Worm (Caenorhabditis elegans) whole organism, early embryonic: ENCODE data around the gene srsx-15.

Source experiments
- B0310.2 ChIP-seq: sonication (generic microtip); optimal IDR thresholded peaks from 2 replicates; lab custom pipeline; 2016; ENCODE audit warnings: mild to moderate bottlenecking, missing genetic modification characterization, missing compliant biosample characterization
- F13C5.2 ChIP-seq: sonication (generic microtip); optimal IDR thresholded peaks from 2 replicates; lab custom pipeline; 2017; ENCODE audit warnings: mild to moderate bottlenecking, missing genetic modification characterization, inconsistent platforms, missing compliant biosample characterization
- aly-1 ChIP-seq: sonication (generic microtip); optimal IDR thresholded peaks from 2 replicates; lab custom pipeline; 2016; ENCODE audit warnings: missing genetic modification characterization, missing compliant biosample characterization
- ama-1 ChIP-seq: fragments of 150-350 bp; optimal IDR thresholded peaks from 2 replicates; lab custom pipeline; 2014
- ceh-13 ChIP-seq: fragments of 200-800 bp; sonication (Bioruptor generic); optimal IDR thresholded peaks from 2 replicates; lab custom pipeline; 2018; ENCODE audit warnings: mild to moderate bottlenecking, missing genetic modification characterization, missing compliant biosample characterization
- ceh-36 ChIP-seq: sonication (generic microtip); optimal IDR thresholded peaks from 2 replicates; lab custom pipeline; 2016; ENCODE audit warnings: missing genetic modification characterization, inconsistent platforms, missing compliant biosample characterization
- ets-7 ChIP-seq: sonication (generic microtip); optimal IDR thresholded peaks from 2 replicates; lab custom pipeline; 2016; ENCODE audit warnings: missing genotype, missing genetic modification characterization, missing compliant biosample characterization
- flt-1 ChIP-seq: fragments of 200-800 bp; sonication (Bioruptor generic); IDR thresholded peaks from 2 replicates; pipeline ENCODE4 v1.3.6; 2022; ENCODE audit warnings: missing genetic modification characterization, missing compliant biosample characterization
- hmbx-1 ChIP-seq: sonication (generic microtip); optimal IDR thresholded peaks from 2 replicates; lab custom pipeline; 2016; ENCODE audit warnings: mild to moderate bottlenecking, missing genetic modification characterization, missing compliant biosample characterization
- hmg-4 ChIP-seq: fragments of 200-800 bp; sonication (Bioruptor generic); optimal IDR thresholded peaks from 2 replicates; lab custom pipeline; 2018; ENCODE audit warnings: mild to moderate bottlenecking, missing genetic modification characterization, missing compliant biosample characterization
- hnd-1 ChIP-seq: sonication (generic microtip); optimal IDR thresholded peaks from 2 replicates; lab custom pipeline; 2016; ENCODE audit warnings: missing genetic modification characterization, missing compliant biosample characterization
- pes-1 ChIP-seq: fragments of 200-800 bp; sonication (Bioruptor generic); IDR thresholded peaks from 2 replicates; pipeline ENCODE4 v1.3.6; 2022; ENCODE audit warnings: missing genetic modification reagents, missing genetic modification characterization, missing compliant biosample characterization
- scrt-1 ChIP-seq: fragments of 200-800 bp; sonication (Bioruptor generic); IDR thresholded peaks from 2 replicates; pipeline ENCODE4 v1.3.6; 2022; ENCODE audit warnings: missing genetic modification characterization, missing compliant biosample characterization
- sea-1 ChIP-seq: fragments of 200-800 bp; sonication (Bioruptor generic); conservative IDR thresholded peaks from 2 replicates; pipeline ENCODE4 v1.3.6; 2022; ENCODE audit warnings: missing genetic modification characterization, missing compliant biosample characterization
- tbx-11 ChIP-seq: fragments of 200-800 bp; sonication (Bioruptor generic); IDR thresholded peaks from 2 replicates; pipeline ENCODE4 v1.3.6; 2022; ENCODE audit warnings: missing genetic modification characterization, missing compliant biosample characterization
- tbx-37 ChIP-seq: fragments of 200-800 bp; sonication (Bioruptor generic); conservative IDR thresholded peaks from 2 replicates; pipeline ENCODE4 v1.3.6; 2022; ENCODE audit warnings: missing genetic modification reagents, missing genetic modification characterization, missing compliant biosample characterization
- tra-4 ChIP-seq: sonication (generic microtip); optimal IDR thresholded peaks from 2 replicates; lab custom pipeline; 2017; ENCODE audit warnings: missing genetic modification characterization, missing compliant biosample characterization

srsx-15 gene

DNA sequence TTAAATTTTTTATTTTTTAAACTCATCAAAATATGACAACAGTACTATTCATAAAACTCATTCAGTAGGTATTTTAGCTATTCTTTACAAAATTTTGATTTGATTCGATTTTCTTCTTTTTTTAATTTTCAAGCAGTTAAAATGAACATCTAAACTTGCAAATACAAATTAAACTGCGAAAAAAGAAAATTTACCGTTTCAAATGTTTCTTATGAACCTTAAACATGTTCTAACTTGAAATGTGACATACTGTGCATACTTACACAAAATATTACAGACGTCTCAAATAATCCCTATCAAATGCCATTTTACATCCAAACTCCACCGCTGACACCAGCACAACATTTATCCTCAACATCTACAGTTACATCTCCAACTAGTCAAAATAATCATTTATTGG, 39.2 kb downstream of the srsx-15 start, which contains the start of gene fkh-7:
Gene fkh-7, plus strand, starts transcription at position 301 of the 400 bp plus-strand sequence.
- TF ChIP-seq tbx-11 (GFP tag; lab: Robert Waterston, UW) (no peak), flt-1 (GFP tag; lab: Robert Waterston, UW) (no peak), aly-1 (tag; lab: Kevin White, UChicago) (no peak), tbx-37 (GFP tag; lab: Robert Waterston, UW) (no peak), B0310.2 (no peak), ceh-36 (tag; lab: Kevin White, UChicago) (no peak), tra-4 (tag; lab: Kevin White, UChicago) (no peak), scrt-1 (GFP tag; lab: Robert Waterston, UW) (no peak), sea-1 (no peak), ama-1 (lab: Kevin White, UChicago) (no peak), hmg-4 (no peak), ets-7 (no peak), F13C5.2 (tag; lab: Kevin White, UChicago) (no peak), pes-1 (GFP tag; lab: Robert Waterston, UW) (no peak), hmbx-1 (no peak), hnd-1 (tag; lab: Kevin White, UChicago) (no peak), ceh-13 (no peak)

DNA sequence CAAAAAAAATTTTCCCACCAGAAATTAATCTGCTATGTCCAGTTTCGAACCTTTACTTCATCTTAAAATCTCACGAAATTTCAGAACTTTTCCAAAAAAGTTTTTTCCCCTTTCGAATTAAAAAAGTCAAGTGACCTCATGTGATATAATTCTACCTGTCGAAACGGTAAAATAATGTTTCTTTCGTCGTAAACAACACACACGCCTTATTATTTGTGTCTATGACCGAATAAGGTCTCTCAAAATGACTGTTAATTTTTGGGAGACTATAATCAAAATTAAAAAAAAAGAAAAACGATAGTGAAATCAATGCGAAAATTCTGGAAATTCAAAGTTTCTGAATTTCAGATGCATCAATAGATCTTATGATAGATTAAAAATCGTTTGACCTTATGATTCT, 40.4 kb downstream of the srsx-15 start:
- TF ChIP-seq flt-1 (GFP tag; lab: Robert Waterston, UW): no peak
- no peak for TF ChIP-seq tra-4 (tag; lab: Kevin White, UChicago)
- TF ChIP-seq tbx-37 (GFP tag; lab: Robert Waterston, UW): no peak
- TF ChIP-seq ama-1 (lab: Kevin White, UChicago): no peak
- TF ChIP-seq hmbx-1: no peak
- no peak for TF ChIP-seq pes-1 (GFP tag; lab: Robert Waterston, UW)
- TF ChIP-seq tbx-11 (GFP tag; lab: Robert Waterston, UW): no peak
- TF ChIP-seq hmg-4: no peak
- no peak for TF ChIP-seq ets-7
- TF ChIP-seq F13C5.2 (tag; lab: Kevin White, UChicago): no peak
- no peak for TF ChIP-seq ceh-36 (tag; lab: Kevin White, UChicago)
- TF ChIP-seq scrt-1 (GFP tag; lab: Robert Waterston, UW): no peak
- no peak for TF ChIP-seq B0310.2
- TF ChIP-seq ceh-13: no peak
- TF ChIP-seq sea-1: no peak
- no peak for TF ChIP-seq hnd-1 (tag; lab: Kevin White, UChicago)

DNA sequence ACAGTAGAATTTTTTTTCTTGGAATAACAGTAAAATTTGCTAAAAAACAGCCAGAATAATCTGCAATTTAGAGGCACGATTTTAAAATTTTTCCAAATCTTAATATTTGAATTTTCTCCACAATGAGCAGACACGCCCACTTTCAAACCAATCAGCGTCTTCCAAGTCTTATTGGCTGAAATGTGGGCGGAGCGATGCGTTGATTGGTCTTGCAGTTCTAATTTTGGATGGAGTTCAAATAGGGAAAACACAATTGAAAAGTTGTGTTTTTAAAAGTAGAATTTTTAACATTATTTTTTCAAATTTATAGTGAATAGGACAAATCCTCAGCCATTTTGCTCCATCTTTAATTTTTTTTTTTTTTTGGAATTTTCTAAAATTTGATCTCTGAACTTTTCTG, 40.9 kb downstream of the srsx-15 start:
- TF ChIP-seq ets-7 (no peak), tra-4 (tag; lab: Kevin White, UChicago) (no peak), F13C5.2 (tag; lab: Kevin White, UChicago) (no peak), hmg-4 (no peak), tbx-11 (GFP tag; lab: Robert Waterston, UW) (no peak), flt-1 (GFP tag; lab: Robert Waterston, UW) (no peak), sea-1 (no peak), B0310.2 (no peak), hnd-1 (tag; lab: Kevin White, UChicago) (no peak)

DNA sequence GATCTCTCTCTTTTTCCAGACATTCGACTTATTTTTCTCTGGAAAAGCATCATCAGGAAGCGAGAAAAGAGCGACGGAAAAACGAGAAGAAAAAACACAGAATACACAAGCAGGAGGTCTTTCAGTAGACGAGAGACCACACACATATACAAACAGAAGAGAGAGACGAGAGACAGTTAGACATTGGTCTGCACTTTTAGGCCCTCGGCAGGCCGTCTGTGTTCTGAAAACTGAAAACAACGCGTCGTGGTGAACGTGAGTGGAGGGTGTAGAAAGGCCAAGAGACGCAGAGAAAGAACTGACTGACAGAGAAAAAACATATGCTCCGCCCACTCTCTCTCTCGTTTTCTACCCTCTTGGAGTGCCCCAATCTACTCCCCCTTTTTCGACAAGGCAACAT, 41.4 kb downstream of the srsx-15 start:
- no peak for TF ChIP-seq scrt-1 (GFP tag; lab: Robert Waterston, UW)
- TF ChIP-seq ama-1 (lab: Kevin White, UChicago): no peak
- TF ChIP-seq ceh-36 (tag; lab: Kevin White, UChicago): no peak
- TF ChIP-seq tbx-11 (GFP tag; lab: Robert Waterston, UW): no peak
- TF ChIP-seq flt-1 (GFP tag; lab: Robert Waterston, UW): no peak
- TF ChIP-seq aly-1 (tag; lab: Kevin White, UChicago): no peak
- no peak for TF ChIP-seq pes-1 (GFP tag; lab: Robert Waterston, UW)
- no peak for TF ChIP-seq F13C5.2 (tag; lab: Kevin White, UChicago)
- no peak for TF ChIP-seq tbx-37 (GFP tag; lab: Robert Waterston, UW)

DNA sequence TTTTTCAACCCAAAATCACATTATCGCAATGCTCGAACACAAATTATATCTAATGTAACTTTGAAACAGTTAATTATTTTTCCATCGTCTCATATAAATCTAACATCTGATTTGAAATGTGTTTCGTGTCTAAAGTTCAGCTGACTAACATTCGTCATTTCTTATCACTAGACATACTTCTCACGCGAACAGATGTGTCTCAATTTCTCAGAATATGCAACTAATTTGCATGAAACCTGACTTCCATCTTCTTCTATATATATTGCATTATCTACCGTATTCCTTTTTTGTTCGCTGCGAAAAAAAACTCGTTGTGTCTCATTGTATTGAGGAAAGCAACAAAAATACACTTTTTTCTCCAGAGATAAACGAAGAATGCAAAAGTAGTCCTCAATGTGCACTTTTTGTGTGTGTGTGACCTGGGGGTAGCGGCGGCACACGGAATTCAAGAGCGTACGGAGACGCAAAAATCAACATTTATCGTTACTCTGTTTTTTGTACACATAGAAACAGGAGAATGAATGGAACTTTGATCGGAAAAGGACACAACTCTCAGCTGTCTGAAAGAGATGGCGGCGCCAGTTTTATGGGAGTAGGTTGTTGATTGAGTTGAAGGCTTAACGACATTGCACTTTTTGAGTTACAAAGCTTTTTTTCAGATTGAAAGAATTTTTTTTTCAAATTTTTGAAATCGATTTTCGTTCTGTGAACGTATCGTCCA, 42.9 kb downstream of the srsx-15 start:
- TF ChIP-seq hnd-1 (tag; lab: Kevin White, UChicago) (no peak), pes-1 (GFP tag; lab: Robert Waterston, UW) (no peak), B0310.2 (no peak), ceh-36 (tag; lab: Kevin White, UChicago) (no peak), ama-1 (lab: Kevin White, UChicago) (no peak), sea-1 (no peak), F13C5.2 (tag; lab: Kevin White, UChicago) (no peak), hmbx-1 (no peak), ets-7 (no peak), tra-4 (tag; lab: Kevin White, UChicago) (no peak)

DNA sequence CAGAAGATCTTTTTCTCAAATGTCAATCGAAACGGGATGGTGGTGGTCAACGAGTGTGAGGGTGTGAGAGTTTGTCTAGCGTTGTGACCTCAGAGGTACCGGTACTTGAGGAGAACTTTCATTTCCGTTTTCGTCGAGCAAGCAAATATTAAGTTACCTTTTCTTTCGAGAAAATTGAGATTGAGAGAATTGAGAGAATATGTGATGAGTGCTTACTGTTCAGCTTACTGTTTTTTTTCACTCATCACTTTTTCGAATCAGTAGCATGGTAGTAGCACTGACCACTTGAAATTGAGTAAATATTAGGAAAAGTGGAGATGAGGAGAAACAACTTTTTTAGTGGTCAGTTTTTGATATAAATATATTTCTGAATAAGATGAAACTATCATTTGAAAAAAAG, 49.6 kb downstream of the srsx-15 start, which contains the start of gene T12E12.6:
Gene T12E12.6, minus strand, starts transcription at position 101 of the 400 bp plus-strand sequence.
- TF ChIP-seq F13C5.2 (tag; lab: Kevin White, UChicago) (no peak), hnd-1 (tag; lab: Kevin White, UChicago) (no peak), hmg-4 (no peak), ets-7 (no peak), tra-4 (tag; lab: Kevin White, UChicago) (no peak), tbx-37 (GFP tag; lab: Robert Waterston, UW) (no peak)

DNA sequence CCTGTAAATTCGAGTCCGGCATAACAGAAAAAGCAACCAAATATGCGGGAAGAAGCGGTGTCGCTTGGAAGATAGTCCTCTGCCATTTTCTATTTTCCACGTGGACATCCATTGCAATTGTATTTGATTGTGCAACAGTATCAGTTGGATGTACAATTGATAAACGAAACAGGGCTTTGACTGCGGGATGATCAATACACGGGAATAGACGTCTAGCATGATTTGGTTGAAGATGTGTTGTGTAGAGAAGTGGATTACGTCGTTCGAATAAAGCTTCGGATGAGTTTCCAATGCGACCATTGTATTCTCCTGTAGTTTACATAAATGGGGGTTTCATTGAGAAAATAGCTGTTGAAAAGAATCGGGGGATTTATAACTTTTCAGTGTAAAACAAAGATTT, 50.9 kb downstream of the srsx-15 start:
- no peak for TF ChIP-seq hmbx-1
- no peak for TF ChIP-seq pes-1 (GFP tag; lab: Robert Waterston, UW)
- TF ChIP-seq ceh-13: no peak
- TF ChIP-seq hnd-1 (tag; lab: Kevin White, UChicago): no peak
- no peak for TF ChIP-seq flt-1 (GFP tag; lab: Robert Waterston, UW)
- TF ChIP-seq ets-7: no peak
- TF ChIP-seq ceh-36 (tag; lab: Kevin White, UChicago): no peak
- TF ChIP-seq ama-1 (lab: Kevin White, UChicago): no peak
